Fruit fly (Drosophila melanogaster): ENCODE data around the gene pigeon.

The pigeon gene

DNA sequence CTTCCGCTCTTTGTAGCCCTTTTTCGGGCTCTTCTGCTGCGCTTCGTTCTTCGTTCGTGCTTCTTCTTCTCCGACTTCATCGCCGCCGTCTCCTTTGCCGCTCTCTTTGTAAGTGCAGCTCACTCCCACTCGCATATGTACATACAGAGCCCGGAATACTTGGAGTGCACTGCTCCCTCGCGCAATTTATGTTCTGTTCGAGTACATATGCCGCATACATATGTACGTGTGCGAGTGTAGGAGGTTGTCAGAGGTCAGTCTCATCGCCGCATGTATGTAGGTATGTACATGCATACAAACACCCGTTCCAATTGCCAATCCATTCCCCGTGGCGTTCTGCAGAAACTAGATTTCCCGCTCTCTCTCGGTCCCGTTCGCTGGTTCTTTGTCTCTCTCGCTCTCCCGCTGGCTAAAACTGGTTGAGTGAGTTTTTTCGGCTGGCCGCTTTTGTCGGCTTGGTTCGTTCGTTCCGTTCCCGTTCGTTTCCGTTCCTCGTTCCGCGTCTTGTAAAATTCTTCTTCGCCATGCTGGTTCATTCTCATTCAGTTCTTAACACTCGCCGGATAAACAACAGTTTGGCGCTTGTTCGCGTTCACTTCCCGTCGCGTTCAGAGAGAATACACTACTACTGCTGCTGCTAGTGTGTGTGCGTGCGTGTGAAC, 27.7 kb upstream of the pigeon start (continued):
- TF ChIP-seq CG34224 (GFP tag; IDR thresholded peaks at IDR 0.05; ENCODE audit: partially characterized antibody) (peak; percentile 61; the same call in 1 of the 3 replicates), YL-1 (GFP tag; optimal IDR thresholded peaks at IDR 0.05) (peak; percentile 3), Sry-δ (GFP tag; optimal IDR thresholded peaks at IDR 0.05) (no peak), mld (GFP tag; IDR thresholded peaks at IDR 0.05; ENCODE audit: partially characterized antibody) (no peak), CG30403 (GFP tag; optimal IDR thresholded peaks at IDR 0.05) (no peak), CG2712 (tag; optimal IDR thresholded peaks at IDR 0.05) (peak; percentile 33), Dfd (GFP tag; optimal IDR thresholded peaks at IDR 0.05) (no peak), CG18262 (tag; optimal IDR thresholded peaks at IDR 0.05) (peak; percentile 6), CG10462 (GFP tag; optimal IDR thresholded peaks at IDR 0.05) (no peak), CG13894 (tag; optimal IDR thresholded peaks at IDR 0.05) (peak; percentile 73), hth (optimal IDR thresholded peaks at IDR 0.05) (no peak), Rx (GFP tag; IDR thresholded peaks at IDR 0.05) (no peak), Nf-YB (GFP tag; optimal IDR thresholded peaks at IDR 0.05) (no peak), ap (GFP tag; IDR thresholded peaks at IDR 0.05) (no peak), CG4707 (GFP tag; optimal IDR thresholded peaks at IDR 0.05) (peak; percentile 15), CG1647 (GFP tag; optimal IDR thresholded peaks at IDR 0.05) (no peak), Fer1 (GFP tag; optimal IDR thresholded peaks at IDR 0.05) (peak; percentile 75), Dp (GFP tag; optimal IDR thresholded peaks at IDR 0.05) (no peak), oc (tag; optimal IDR thresholded peaks at IDR 0.05) (no peak), CG10979 (tag; optimal IDR thresholded peaks at IDR 0.05) (peak; percentile 8), cas (GFP tag; IDR thresholded peaks at IDR 0.05) (peak; percentile 30; the same call in 1 of the 2 replicates), CG12659 (GFP tag; optimal IDR thresholded peaks at IDR 0.05) (peak; percentile 29), CG4854 (GFP tag; optimal IDR thresholded peaks at IDR 0.05) (no peak), kay (GFP tag; optimal IDR thresholded peaks at IDR 0.05) (no peak), CrebB (tag; optimal IDR thresholded peaks at IDR 0.05) (peak; percentile 23), E2f2 (GFP tag; IDR thresholded peaks at IDR 0.05) (no peak), CG15479 (GFP tag; optimal IDR thresholded peaks at IDR 0.05) (peak; percentile 83), CG6654 (GFP tag; optimal IDR thresholded peaks at IDR 0.05) (no peak), CG8765 (GFP tag; IDR thresholded peaks at IDR 0.05) (no peak), gce (GFP tag; IDR thresholded peaks at IDR 0.05) (no peak), CG34422 (GFP tag; IDR thresholded peaks at IDR 0.05) (peak; percentile 62; the same call in 2 of the 3 replicates), CG10431 (GFP tag; optimal IDR thresholded peaks at IDR 0.05) (peak; percentile 20), Bgb (GFP tag; IDR thresholded peaks at IDR 0.05; ENCODE audit: partially characterized antibody) (peak; percentile 56; the same call in 1 of the 2 replicates), al (GFP tag; IDR thresholded peaks at IDR 0.05) (no peak), CG8290 (GFP tag; optimal IDR thresholded peaks at IDR 0.05) (peak; percentile 32), CG8290 (tag; optimal IDR thresholded peaks at IDR 0.05) (peak; percentile 48 to 78), Mad (GFP tag; optimal IDR thresholded peaks at IDR 0.05) (no peak), tup (GFP tag; optimal IDR thresholded peaks at IDR 0.05) (no peak), CG4730 (GFP tag; IDR thresholded peaks at IDR 0.05) (no peak), CG3847 (GFP tag; IDR thresholded peaks at IDR 0.05) (no peak), az2 (GFP tag; optimal IDR thresholded peaks at IDR 0.05) (no peak), ATbp (GFP tag; optimal IDR thresholded peaks at IDR 0.05) (no peak), br (optimal IDR thresholded peaks at IDR 0.05) (no peak), Eip74EF (GFP tag; optimal IDR thresholded peaks at IDR 0.05) (peak in 1 of 2 experiments; percentile 76), Dref (GFP tag; IDR thresholded peaks at IDR 0.05) (no peak), peb (GFP tag; IDR thresholded peaks at IDR 0.05) (0 out of 2 replicates have a peak, but pooled peaks have one; percentile 9), CG13287 (GFP tag; IDR thresholded peaks at IDR 0.05; ENCODE audit: partially characterized antibody) (peak; percentile 59; the same call in 1 of the 2 replicates), CG14667 (GFP tag; IDR thresholded peaks at IDR 0.05) (no peak), Antp (GFP tag; optimal IDR thresholded peaks at IDR 0.05) (no peak), NK7.1 (GFP tag; optimal IDR thresholded peaks at IDR 0.05) (no peak), ind (GFP tag; optimal IDR thresholded peaks at IDR 0.05) (no peak)
